Worm (Caenorhabditis elegans): Measurements from ENCODE around the gene phf-33.

- no peak for TF ChIP-seq ama-1 (optimal IDR thresholded peaks at IDR 0.05)
- no peak for TF ChIP-seq scrt-1 (GFP tag; IDR thresholded peaks at IDR 0.05)
These were observed 11.5 kb downstream of the phf-33 start, which contains the start of gene cyp-14A1 for ce11 chrX:13267230-13267629.
